Fruit fly (Drosophila melanogaster) whole organism, embryonic: ENCODE data around the gene CG14564.

Source experiments
- CG10543 ChIP-seq: fragments of 200-800 bp; sonication (Bioruptor generic); optimal IDR thresholded peaks from 3 replicates; lab custom pipeline; 2017; ENCODE audit warnings: missing biosample characterization, mild to moderate bottlenecking, missing genetic modification characterization, moderate library complexity
- CG10979 ChIP-seq: fragments of 200-800 bp; sonication (Bioruptor generic); optimal IDR thresholded peaks from 2 replicates; lab custom pipeline; 2018; ENCODE audit warnings: missing biosample characterization, mild to moderate bottlenecking, missing genetic modification characterization, moderate library complexity
- CG11504 ChIP-seq: fragments of 200-800 bp; sonication (Bioruptor generic); optimal IDR thresholded peaks from 3 replicates; lab custom pipeline; 2019; ENCODE audit warnings: missing biosample characterization, mild to moderate bottlenecking, missing genetic modification characterization, moderate library complexity
- CG11695 ChIP-seq: fragments of 200-800 bp; sonication (Bioruptor generic); IDR thresholded peaks from 3 replicates; pipeline ENCODE4 v1.3.6; 2022; ENCODE audit warnings: missing biosample characterization, missing genetic modification characterization
- CG13287 ChIP-seq: fragments of 200-800 bp; sonication (Bioruptor generic); IDR thresholded peaks from 2 replicates; pipeline ENCODE4 v1.3.6; 2022; ENCODE audit warnings: missing biosample characterization, missing genetic modification characterization; ENCODE audit not compliant: partially characterized antibody
- CG13624 ChIP-seq: fragments of 200-800 bp; sonication (Bioruptor generic); optimal IDR thresholded peaks from 2 replicates; lab custom pipeline; 2016; ENCODE audit warnings: missing biosample characterization, missing genetic modification characterization
- CG13775 ChIP-seq: fragments of 200-800 bp; sonication (Bioruptor generic); optimal IDR thresholded peaks from 3 replicates; lab custom pipeline; 2017; ENCODE audit warnings: missing biosample characterization, mild to moderate bottlenecking, missing genetic modification characterization
- CG1529 ChIP-seq: fragments of 200-800 bp; sonication (Bioruptor generic); optimal IDR thresholded peaks from 3 replicates; lab custom pipeline; 2018; ENCODE audit warnings: missing biosample characterization, missing genetic modification characterization
- CG16863 ChIP-seq: fragments of 200-800 bp; sonication (Bioruptor generic); optimal IDR thresholded peaks from 3 replicates; lab custom pipeline; 2016; ENCODE audit warnings: missing biosample characterization, missing genetic modification characterization
- CG17328 ChIP-seq: fragments of 200-800 bp; sonication (Bioruptor generic); IDR thresholded peaks from 2 replicates; pipeline ENCODE4 v1.3.6; 2022; ENCODE audit warnings: missing biosample characterization, missing genetic modification characterization
- CG18476 ChIP-seq: fragments of 200-800 bp; sonication (Bioruptor generic); optimal IDR thresholded peaks from 2 replicates; lab custom pipeline; 2016; ENCODE audit warnings: missing biosample characterization, mild to moderate bottlenecking, missing genetic modification characterization
- CG30403 ChIP-seq: fragments of 200-800 bp; sonication (Bioruptor generic); optimal IDR thresholded peaks from 3 replicates; lab custom pipeline; 2016; ENCODE audit warnings: missing biosample characterization, missing genetic modification characterization
- CG31365 ChIP-seq: fragments of 200-800 bp; sonication (Bioruptor generic); optimal IDR thresholded peaks from 2 replicates; lab custom pipeline; 2018; ENCODE audit warnings: missing biosample characterization, mild to moderate bottlenecking, missing genetic modification characterization
- CG3281 ChIP-seq: fragments of 200-800 bp; sonication (Bioruptor generic); optimal IDR thresholded peaks from 3 replicates; lab custom pipeline; 2017; ENCODE audit warnings: missing biosample characterization, mild to moderate bottlenecking, missing genetic modification characterization
- CG33557 ChIP-seq: fragments of 200-800 bp; sonication (Bioruptor generic); optimal IDR thresholded peaks from 2 replicates; lab custom pipeline; 2019; ENCODE audit warnings: missing biosample characterization, mild to moderate bottlenecking, missing genetic modification characterization, moderate library complexity
- CG3995 ChIP-seq: fragments of 200-800 bp; sonication (Bioruptor generic); optimal IDR thresholded peaks from 3 replicates; lab custom pipeline; 2016; ENCODE audit warnings: missing biosample characterization, missing genetic modification characterization
- CG6683 ChIP-seq: fragments of 200-800 bp; sonication (Bioruptor generic); optimal IDR thresholded peaks from 2 replicates; lab custom pipeline; 2017; ENCODE audit warnings: missing biosample characterization, mild to moderate bottlenecking, missing genetic modification characterization, missing genetic modification reagents
- CG6791 ChIP-seq: fragments of 200-800 bp; sonication (Bioruptor generic); IDR thresholded peaks from 3 replicates; pipeline ENCODE4 v1.3.6; 2022; ENCODE audit warnings: missing biosample characterization, missing genetic modification characterization; ENCODE audit not compliant: partially characterized antibody
- CG8478 ChIP-seq: fragments of >200 bp; optimal IDR thresholded peaks from 2 replicates; lab custom pipeline; 2018
- CG8765 ChIP-seq: fragments of 200-800 bp; sonication (Bioruptor generic); IDR thresholded peaks from 2 replicates; pipeline ENCODE4 v1.3.6; 2022; ENCODE audit warnings: missing biosample characterization, missing genetic modification characterization
- CG9437 ChIP-seq: fragments of 200-800 bp; sonication (Bioruptor generic); optimal IDR thresholded peaks from 2 replicates; lab custom pipeline; 2018; ENCODE audit warnings: missing biosample characterization, mild to moderate bottlenecking, missing genetic modification characterization
- D19B ChIP-seq: fragments of 200-800 bp; sonication (Bioruptor generic); optimal IDR thresholded peaks from 2 replicates; lab custom pipeline; 2017; ENCODE audit warnings: missing biosample characterization, mild to moderate bottlenecking, missing genetic modification characterization
- Doc3 ChIP-seq: fragments of 200-800 bp; sonication (Bioruptor generic); IDR thresholded peaks from 3 replicates; pipeline ENCODE4 v1.3.6; 2022; ENCODE audit warnings: missing biosample characterization, missing genetic modification characterization; ENCODE audit not compliant: partially characterized antibody
- Drgx ChIP-seq: fragments of 200-800 bp; sonication (Bioruptor generic); IDR thresholded peaks from 2 replicates; pipeline ENCODE4 v1.3.6; 2022; ENCODE audit warnings: missing biosample characterization, missing genetic modification characterization
- Eip74EF ChIP-seq, 2 experiments: fragments of 200-800 bp in 1 of 2; fragments of >200 bp in 1 of 2; sonication (Bioruptor generic) in 1 of 2; optimal IDR thresholded peaks; 2 replicates each; lab custom pipeline; 2017 to 2019; ENCODE audit warnings: missing biosample characterization in 2 of 2, missing genetic modification characterization in 2 of 2, mild to moderate bottlenecking in 1 of 2, moderate library complexity in 1 of 2
- Jarid2 ChIP-seq: fragments of 200-800 bp; sonication (Bioruptor generic); optimal IDR thresholded peaks from 3 replicates; lab custom pipeline; 2017; ENCODE audit warnings: mild to moderate bottlenecking, missing biosample characterization, missing genetic modification reagents, missing genetic modification characterization
- Med ChIP-seq: fragments of 200-800 bp; sonication (Bioruptor generic); peaks from one replicate; lab custom pipeline; 2016; ENCODE audit warnings: missing biosample characterization, missing genetic modification characterization, mild to moderate bottlenecking, inconsistent platforms, moderate library complexity
- Mes4 ChIP-seq: fragments of 200-800 bp; sonication (Bioruptor generic); optimal IDR thresholded peaks from 2 replicates; lab custom pipeline; 2016; ENCODE audit warnings: missing biosample characterization, missing genetic modification characterization
- Nf-YB ChIP-seq: fragments of 200-800 bp; sonication (Bioruptor generic); optimal IDR thresholded peaks from 3 replicates; lab custom pipeline; 2019; ENCODE audit warnings: missing biosample characterization, mild to moderate bottlenecking, missing genetic modification characterization, moderate library complexity
- Rx ChIP-seq: fragments of 200-800 bp; sonication (Bioruptor generic); IDR thresholded peaks from 2 replicates; pipeline ENCODE4 v1.3.6; 2022; ENCODE audit warnings: missing biosample characterization, missing genetic modification characterization
- ash1 ChIP-seq: fragments of 200-800 bp; sonication (Bioruptor generic); optimal IDR thresholded peaks from 2 replicates; lab custom pipeline; 2018; ENCODE audit warnings: missing biosample characterization, mild to moderate bottlenecking, missing genetic modification characterization
- bab2 ChIP-seq: fragments of 200-800 bp; sonication (Bioruptor generic); optimal IDR thresholded peaks from 2 replicates; lab custom pipeline; 2016; ENCODE audit warnings: missing biosample characterization, missing genetic modification characterization
- bcd ChIP-seq: fragments of 200-800 bp; sonication (Bioruptor generic); optimal IDR thresholded peaks from 2 replicates; lab custom pipeline; 2017; ENCODE audit warnings: missing biosample characterization, mild to moderate bottlenecking, missing genetic modification characterization
- btn ChIP-seq: fragments of 200-800 bp; sonication (Bioruptor generic); optimal IDR thresholded peaks from 2 replicates; lab custom pipeline; 2016; ENCODE audit warnings: missing biosample characterization, missing genetic modification characterization
- chinmo ChIP-seq: fragments of 200-800 bp; sonication (Bioruptor generic); IDR thresholded peaks from 4 replicates; pipeline ENCODE4 v1.3.6; 2022; ENCODE audit warnings: missing biosample characterization, missing genetic modification characterization; ENCODE audit not compliant: partially characterized antibody
- ems ChIP-seq: fragments of 200-800 bp; sonication (Bioruptor generic); optimal IDR thresholded peaks from 3 replicates; lab custom pipeline; 2016; ENCODE audit warnings: missing biosample characterization, missing genetic modification characterization
- eve ChIP-seq, 2 experiments: fragments of >200 bp; optimal IDR thresholded peaks; 2 replicates each; lab custom pipeline; 2017; ENCODE audit warnings: missing biosample characterization in 2 of 2, missing genetic modification characterization in 2 of 2
- ftz-f1 ChIP-seq: fragments of 200-800 bp; sonication (Bioruptor generic); optimal IDR thresholded peaks from 2 replicates; lab custom pipeline; 2016; ENCODE audit warnings: missing biosample characterization, missing genetic modification characterization
- grau ChIP-seq: fragments of 200-800 bp; optimal IDR thresholded peaks from 3 replicates; lab custom pipeline; 2019; ENCODE audit warnings: missing biosample characterization, mild to moderate bottlenecking, missing genetic modification characterization, moderate library complexity
- gro ChIP-seq: fragments of 200-800 bp; sonication (Bioruptor generic); optimal IDR thresholded peaks from 2 replicates; lab custom pipeline; 2016; ENCODE audit warnings: missing biosample characterization, missing genetic modification characterization
- gsb-n ChIP-seq: fragments of 200-800 bp; sonication (Bioruptor generic); optimal IDR thresholded peaks from 3 replicates; lab custom pipeline; 2018; ENCODE audit warnings: missing biosample characterization, mild to moderate bottlenecking, missing genetic modification characterization
- hth ChIP-seq: fragments of >200 bp; optimal IDR thresholded peaks from 2 replicates; lab custom pipeline; 2017; ENCODE audit warnings: inconsistent platforms
- lola ChIP-seq, 3 experiments: fragments of >200 bp in 2 of 3; fragments of 200-800 bp in 1 of 3; sonication (Bioruptor generic) in 1 of 3; optimal IDR thresholded peaks; 2 replicates each; lab custom pipeline; 2017 to 2019; ENCODE audit warnings: missing biosample characterization in 3 of 3, missing genetic modification characterization in 3 of 3, mild to moderate bottlenecking in 1 of 3, moderate library complexity in 1 of 3
- onecut ChIP-seq: fragments of 200-800 bp; sonication (Bioruptor generic); IDR thresholded peaks from 2 replicates; pipeline ENCODE4 v1.3.6; 2022; ENCODE audit warnings: missing biosample characterization, missing genetic modification characterization
- pb ChIP-seq: fragments of 200-800 bp; sonication (Bioruptor generic); optimal IDR thresholded peaks from 3 replicates; lab custom pipeline; 2016; ENCODE audit warnings: missing biosample characterization, missing genetic modification characterization
- pzg ChIP-seq: fragments of 200-800 bp; sonication (Bioruptor generic); optimal IDR thresholded peaks from 3 replicates; lab custom pipeline; 2018; ENCODE audit warnings: missing biosample characterization, mild to moderate bottlenecking, missing genetic modification characterization, moderate library complexity
- salm ChIP-seq: fragments of 200-800 bp; sonication (Bioruptor generic); optimal IDR thresholded peaks from 2 replicates; lab custom pipeline; 2018; ENCODE audit warnings: missing biosample characterization, mild to moderate bottlenecking, missing genetic modification characterization
- scrt ChIP-seq: fragments of 200-800 bp; sonication (Bioruptor generic); optimal IDR thresholded peaks from 2 replicates; lab custom pipeline; 2018; ENCODE audit warnings: missing biosample characterization, mild to moderate bottlenecking, missing genetic modification characterization, moderate library complexity
- ssp ChIP-seq: fragments of 200-800 bp; sonication (Bioruptor generic); IDR thresholded peaks from 2 replicates; pipeline ENCODE4 v1.3.6; 2022; ENCODE audit warnings: missing biosample characterization, missing genetic modification characterization
- sug ChIP-seq: fragments of 200-800 bp; optimal IDR thresholded peaks from 2 replicates; lab custom pipeline; 2019; ENCODE audit warnings: missing biosample characterization, mild to moderate bottlenecking, missing genetic modification characterization, moderate library complexity
- zf30C ChIP-seq: fragments of 200-800 bp; sonication (Bioruptor generic); optimal IDR thresholded peaks from 3 replicates; lab custom pipeline; 2018; ENCODE audit warnings: missing biosample characterization, mild to moderate bottlenecking, missing genetic modification characterization

The CG14564 gene

dm6 chr3L:21770328-21770727 lies 13.4 kb downstream of the CG14564 start, which contains the start of gene Syn1 (continued):
- peak; percentile 7 for TF ChIP-seq gro (GFP tag; lab: Kevin White, UChicago)
- TF ChIP-seq CG11695 (GFP tag; lab: Robert Waterston, UW), result no peak
- no peak for TF ChIP-seq Rx (GFP tag; lab: Robert Waterston, UW)
- no peak for TF ChIP-seq hth
- no peak for TF ChIP-seq ssp (GFP tag; lab: Robert Waterston, UW)
- no peak for TF ChIP-seq pzg (GFP tag; lab: Kevin White, UChicago)
- no peak for TF ChIP-seq CG8478 (lab: Kevin White, UChicago)
- TF ChIP-seq eve (GFP tag; optimal IDR thresholded peaks at IDR 0.05; lab: Kevin White, UChicago), result peak in 1 of 2 experiments; percentile 22
- TF ChIP-seq Drgx (GFP tag; lab: Robert Waterston, UW), result 0 out of 2 replicates have a peak, but pooled peaks have one; percentile 8
- TF ChIP-seq grau, result no peak
- no peak for TF ChIP-seq btn (GFP tag; lab: Kevin White, UChicago)
- TF ChIP-seq Doc3, result no peak
- TF ChIP-seq CG17328 (GFP tag; lab: Robert Waterston, UW), result 0 out of 2 replicates have a peak, but pooled peaks have one; percentile 13
- no peak for TF ChIP-seq D19B (GFP tag; lab: Kevin White, UChicago)
- no peak for TF ChIP-seq CG6791
- no peak for TF ChIP-seq sug
- no peak for TF ChIP-seq CG10543 (GFP tag; lab: Kevin White, UChicago)
- no peak for TF ChIP-seq Mes4 (GFP tag; lab: Kevin White, UChicago)
- TF ChIP-seq ftz-f1 (GFP tag; lab: Kevin White, UChicago), result no peak
- no peak for TF ChIP-seq ems (GFP tag; lab: Kevin White, UChicago)
- TF ChIP-seq pb (GFP tag; lab: Kevin White, UChicago), result no peak
- no peak for TF ChIP-seq CG30403
- TF ChIP-seq CG8765 (GFP tag; lab: Robert Waterston, UW), result no peak
- TF ChIP-seq CG3281 (GFP tag; lab: Kevin White, UChicago), result peak; percentile 35
- TF ChIP-seq CG6683 (GFP tag; lab: Kevin White, UChicago), result no peak
- no peak for TF ChIP-seq CG33557 (GFP tag; lab: Kevin White, UChicago)
- no peak for TF ChIP-seq salm
- no peak for TF ChIP-seq CG18476 (GFP tag; lab: Kevin White, UChicago)
- no peak for TF ChIP-seq CG16863 (GFP tag; lab: Kevin White, UChicago)
- no peak for TF ChIP-seq bcd
- peak; percentile 13 for TF ChIP-seq CG13624
- no peak for TF ChIP-seq bab2 (GFP tag; lab: Kevin White, UChicago)
- no peak for TF ChIP-seq zf30C (GFP tag; lab: Kevin White, UChicago)
- no peak for TF ChIP-seq CG31365 (tag; lab: Kevin White, UChicago)
- TF ChIP-seq scrt (GFP tag; lab: Kevin White, UChicago), result peak; percentile 9
- TF ChIP-seq Nf-YB (GFP tag; lab: Kevin White, UChicago), result peak; percentile 28
- peak in 1 of 2 experiments; percentile 49 for TF ChIP-seq Eip74EF (GFP tag; optimal IDR thresholded peaks at IDR 0.05; lab: Kevin White, UChicago)
- no peak for TF ChIP-seq lola (GFP tag; optimal IDR thresholded peaks at IDR 0.05; lab: Kevin White, UChicago)
- peak; percentile 84 for TF ChIP-seq Med
- TF ChIP-seq CG3995 (GFP tag; lab: Kevin White, UChicago), result no peak
- TF ChIP-seq CG1529 (GFP tag; lab: Kevin White, UChicago), result no peak
- no peak for TF ChIP-seq ash1
- TF ChIP-seq onecut, result no peak
- peak; percentile 99 for TF ChIP-seq CG11504 (tag; lab: Kevin White, UChicago)
- TF ChIP-seq CG13287 (GFP tag; lab: Robert Waterston, UW), result 0 out of 2 replicates have a peak, but pooled peaks have one; percentile 25
- TF ChIP-seq chinmo (GFP tag; lab: Robert Waterston, UW), result peak; percentile 73; the same call in 1 of the 4 replicates
- no peak for TF ChIP-seq CG9437 (GFP tag; lab: Kevin White, UChicago)
- TF ChIP-seq CG13775 (GFP tag; lab: Kevin White, UChicago), result no peak
- no peak for TF ChIP-seq CG10979
- no peak for TF ChIP-seq gsb-n (tag; lab: Kevin White, UChicago)
- TF ChIP-seq Jarid2, result peak; percentile 67
